Fruit fly (Drosophila melanogaster) Kc167 (cell line): ENCODE measurements around the gene CG15880.

Source experiments
- Myc ChIP-seq: fragments of >200 bp; optimal IDR thresholded peaks from 2 replicates; lab custom pipeline; 2017; ENCODE audit warnings: missing external identifiers
- Sin3A ChIP-seq: fragments of >200 bp; optimal IDR thresholded peaks from 2 replicates; lab custom pipeline; 2018; ENCODE audit warnings: missing external identifiers
- h ChIP-seq: fragments of >200 bp; optimal IDR thresholded peaks from 3 replicates; lab custom pipeline; 2018; ENCODE audit warnings: missing external identifiers

DNA sequence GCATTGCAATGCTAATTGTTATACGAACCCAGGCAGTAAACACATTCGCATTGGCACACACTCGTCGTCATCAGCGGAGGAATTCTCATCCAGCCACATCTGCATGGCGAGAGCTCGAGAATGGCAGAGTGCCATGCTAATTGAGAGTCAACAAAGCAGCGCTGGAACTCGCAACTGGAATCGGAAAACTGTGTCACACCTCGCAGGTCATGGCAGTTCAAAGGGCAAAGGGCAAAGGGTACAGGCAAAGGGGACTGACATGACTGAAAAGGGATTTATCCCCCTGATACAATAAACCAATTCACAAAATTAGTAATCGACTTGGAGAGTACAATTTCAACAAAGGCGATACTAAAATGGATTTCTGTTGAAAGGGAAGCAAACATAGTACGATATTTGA lies 22.3 kb upstream of the CG15880 start:
- TF ChIP-seq Sin3A (lab: Kevin White, UChicago) (no peak), h (no peak), Myc (no peak)
